Worm (Caenorhabditis elegans) whole organism, L4 larva: ENCODE data around the gene ins-17.

Experiments used
- ama-1 ChIP-seq: fragments of 150-350 bp; optimal IDR thresholded peaks from 2 replicates; lab custom pipeline; 2014; ENCODE audit warnings: inconsistent platforms, mixed read lengths
- ceh-82 ChIP-seq: sonication (generic microtip); optimal IDR thresholded peaks from 2 replicates; lab custom pipeline; 2017; ENCODE audit warnings: missing biosample characterization, missing genetic modification characterization
- dmd-6 ChIP-seq: fragments of 200-800 bp; sonication (Bioruptor generic); IDR thresholded peaks from 2 replicates; pipeline ENCODE4 v1.3.6; 2022; ENCODE audit warnings: missing genetic modification reagents, missing genetic modification characterization, missing compliant biosample characterization
- egl-27 ChIP-seq: sonication (generic microtip); optimal IDR thresholded peaks from 3 replicates; lab custom pipeline; 2017; ENCODE audit warnings: missing biosample characterization, missing genetic modification reagents, missing genetic modification characterization
- fos-1 ChIP-seq: fragments of 150-350 bp; optimal IDR thresholded peaks from 2 replicates; lab custom pipeline; 2014; ENCODE audit warnings: missing biosample characterization, missing genetic modification characterization
- lin-13 ChIP-seq: fragments of 150-350 bp; optimal IDR thresholded peaks from 2 replicates; lab custom pipeline; 2014; ENCODE audit warnings: missing biosample characterization, missing genetic modification reagents, missing genetic modification characterization
- lin-29 ChIP-seq: fragments of 200-800 bp; sonication (Bioruptor generic); IDR thresholded peaks from 2 replicates; pipeline ENCODE4 v1.3.6; 2022; ENCODE audit warnings: missing genetic modification reagents, missing genetic modification characterization, missing compliant biosample characterization
- nhr-28 ChIP-seq: fragments of 150-350 bp; optimal IDR thresholded peaks from 2 replicates; lab custom pipeline; 2014; ENCODE audit warnings: missing biosample characterization, missing genetic modification characterization
- nhr-6 ChIP-seq: fragments of 150-350 bp; optimal IDR thresholded peaks from 2 replicates; lab custom pipeline; 2014; ENCODE audit warnings: missing biosample characterization, missing genetic modification characterization
- nhr-77 ChIP-seq: fragments of 150-350 bp; optimal IDR thresholded peaks from 2 replicates; lab custom pipeline; 2014; ENCODE audit warnings: missing biosample characterization, missing genetic modification characterization
- rbr-2 ChIP-seq: sonication (generic microtip); optimal IDR thresholded peaks from 2 replicates; lab custom pipeline; 2016; ENCODE audit warnings: missing genotype, missing genetic modification characterization, missing compliant biosample characterization
- snpc-1.2 ChIP-seq: fragments of 200-800 bp; sonication (Bioruptor generic); IDR thresholded peaks from 2 replicates; pipeline ENCODE4 v1.3.6; 2022; ENCODE audit warnings: missing genetic modification reagents, missing genetic modification characterization, missing compliant biosample characterization

- TF ChIP-seq nhr-6 (tag; lab: Kevin White, UChicago) = peak; percentile 74
- no peak for TF ChIP-seq egl-27 (tag; lab: Kevin White, UChicago)
- 0 out of 2 replicates have a peak, but pooled peaks have one; percentile 22 for TF ChIP-seq dmd-6 (GFP tag; lab: Robert Waterston, UW)
- no peak for TF ChIP-seq ceh-82 (tag; lab: Kevin White, UChicago)
- peak; percentile 26 for TF ChIP-seq rbr-2 (tag; lab: Kevin White, UChicago)
- no peak for TF ChIP-seq ama-1 (lab: Kevin White, UChicago)
- peak; percentile 26 for TF ChIP-seq nhr-77 (tag; lab: Kevin White, UChicago)
- peak; percentile 29 for TF ChIP-seq nhr-28 (tag; lab: Kevin White, UChicago)
- TF ChIP-seq lin-13 = peak; percentile 73
- TF ChIP-seq fos-1 (tag; lab: Kevin White, UChicago) = no peak
- TF ChIP-seq snpc-1.2 (GFP tag; lab: Robert Waterston, UW) = no peak
- no peak for TF ChIP-seq lin-29
Measured at ce11 chrIII:4508064-4508905, 30.9 kb upstream of the ins-17 start, which contains the start of the genes cct-5 and F25F2.1.
